Worm (Caenorhabditis elegans) whole organism, L1 larva: ENCODE results near the gene F44E5.2.

ENCODE experiments used
- C16A3.4 ChIP-seq: fragments of 150-350 bp; optimal IDR thresholded peaks from 2 replicates; lab custom pipeline; 2014; ENCODE audit warnings: missing biosample characterization, missing genetic modification characterization
- C34B4.2 ChIP-seq: sonication (generic microtip); optimal IDR thresholded peaks from 2 replicates; lab custom pipeline; 2017; ENCODE audit warnings: mild to moderate bottlenecking, missing genetic modification characterization, missing compliant biosample characterization
- aha-1 ChIP-seq: fragments of 150-350 bp; optimal IDR thresholded peaks from 2 replicates; lab custom pipeline; 2014; ENCODE audit warnings: missing biosample characterization, missing genetic modification characterization
- alr-1 ChIP-seq: fragments of 200-800 bp; sonication (Bioruptor generic); optimal IDR thresholded peaks from 2 replicates; lab custom pipeline; 2018; ENCODE audit warnings: borderline replicate concordance, mild to moderate bottlenecking, missing genetic modification characterization, missing compliant biosample characterization
- aly-2 ChIP-seq: fragments of 150-350 bp; optimal IDR thresholded peaks from 2 replicates; lab custom pipeline; 2014; ENCODE audit warnings: missing biosample characterization, missing genetic modification characterization
- ama-1 ChIP-seq: fragments of 150-350 bp; optimal IDR thresholded peaks from 2 replicates; lab custom pipeline; 2014
- blmp-1 ChIP-seq: fragments of 150-350 bp; optimal IDR thresholded peaks from 2 replicates; lab custom pipeline; 2014; ENCODE audit warnings: missing biosample characterization, missing genetic modification characterization
- ceh-63 ChIP-seq: fragments of 200-800 bp; sonication (Bioruptor generic); optimal IDR thresholded peaks from 2 replicates; lab custom pipeline; 2018; ENCODE audit warnings: mild to moderate bottlenecking, missing genetic modification characterization, missing compliant biosample characterization
- ceh-8 ChIP-seq: fragments of 200-800 bp; sonication (Bioruptor generic); optimal IDR thresholded peaks from 2 replicates; lab custom pipeline; 2018; ENCODE audit warnings: mild to moderate bottlenecking, missing genetic modification characterization, moderate library complexity, missing compliant biosample characterization
- ceh-82 ChIP-seq, 3 experiments: fragments of 150-350 bp in 1 of 3; sonication (generic microtip) in 2 of 3; optimal IDR thresholded peaks; 2 replicates each; lab custom pipeline; 2014 to 2017; ENCODE audit warnings: missing biosample characterization in 3 of 3, missing genetic modification characterization in 3 of 3
- ceh-88 ChIP-seq: fragments of 200-800 bp; sonication (Bioruptor generic); IDR thresholded peaks from 2 replicates; pipeline ENCODE4 v1.3.6; 2022; ENCODE audit warnings: missing genetic modification characterization, missing compliant biosample characterization
- ceh-90 ChIP-seq: sonication (generic microtip); optimal IDR thresholded peaks from 2 replicates; lab custom pipeline; 2016; ENCODE audit warnings: missing genetic modification characterization, missing compliant biosample characterization
- dsc-1 ChIP-seq: sonication (generic microtip); optimal IDR thresholded peaks from 2 replicates; lab custom pipeline; 2016; ENCODE audit warnings: mild to moderate bottlenecking, missing genetic modification characterization, missing compliant biosample characterization
- egl-13 ChIP-seq: sonication (generic microtip); optimal IDR thresholded peaks from 2 replicates; lab custom pipeline; 2016; ENCODE audit warnings: missing genotype, missing genetic modification reagents, missing genetic modification characterization, missing compliant biosample characterization
- egl-27 ChIP-seq, 2 experiments: fragments of 150-350 bp in 1 of 2; sonication (generic microtip); optimal IDR thresholded peaks; 3 replicates each; lab custom pipeline; 2017 to 2018; ENCODE audit warnings: missing biosample characterization in 2 of 2, missing genetic modification characterization in 2 of 2, missing genetic modification reagents in 2 of 2
- elt-2 ChIP-seq: sonication (generic microtip); optimal IDR thresholded peaks from 2 replicates; lab custom pipeline; 2016; ENCODE audit warnings: missing genetic modification characterization, mild to moderate bottlenecking, inconsistent platforms, missing compliant biosample characterization, missing genetic modification reagents
- elt-3 ChIP-seq, 6 experiments: fragments of 150-350 bp in 1 of 6; sonication (generic microtip); optimal IDR thresholded peaks; 2 replicates each; lab custom pipeline; 2017 to 2018; ENCODE audit warnings: missing biosample characterization in 6 of 6, missing genetic modification characterization in 6 of 6, inconsistent platforms in 1 of 6
- ets-5 ChIP-seq: fragments of 200-800 bp; sonication (Bioruptor generic); IDR thresholded peaks from 2 replicates; pipeline ENCODE4 v1.3.6; 2022; ENCODE audit warnings: missing genetic modification characterization, missing compliant biosample characterization
- fkh-10 ChIP-seq: sonication (generic microtip); optimal IDR thresholded peaks from 2 replicates; lab custom pipeline; 2017; ENCODE audit warnings: missing biosample characterization, missing genetic modification reagents, missing genetic modification characterization
- fkh-4 ChIP-seq: sonication (generic microtip); optimal IDR thresholded peaks from 2 replicates; lab custom pipeline; 2016; ENCODE audit warnings: missing compliant biosample characterization, missing genetic modification characterization, borderline replicate concordance
- fkh-8 ChIP-seq: sonication (generic microtip); optimal IDR thresholded peaks from 2 replicates; lab custom pipeline; 2016; ENCODE audit warnings: mild to moderate bottlenecking, missing genetic modification characterization, missing compliant biosample characterization
- fos-1 ChIP-seq: fragments of 150-350 bp; optimal IDR thresholded peaks from 2 replicates; lab custom pipeline; 2014; ENCODE audit warnings: missing biosample characterization, missing genetic modification characterization
- grh-1 ChIP-seq: fragments of 200-800 bp; sonication (Bioruptor generic); IDR thresholded peaks from 2 replicates; pipeline ENCODE4 v1.3.6; 2022; ENCODE audit warnings: missing genetic modification reagents, missing genetic modification characterization, missing compliant biosample characterization
- hlh-17 ChIP-seq: fragments of 200-800 bp; sonication (Bioruptor generic); optimal IDR thresholded peaks from 2 replicates; lab custom pipeline; 2018; ENCODE audit warnings: missing genetic modification characterization, mild to moderate bottlenecking, missing compliant biosample characterization, moderate library complexity, borderline replicate concordance
- hlh-4 ChIP-seq: sonication (generic microtip); optimal IDR thresholded peaks from 2 replicates; lab custom pipeline; 2016; ENCODE audit warnings: mild to moderate bottlenecking, missing genetic modification characterization, missing compliant biosample characterization
- isw-1 ChIP-seq: fragments of 200-800 bp; sonication (Bioruptor generic); IDR thresholded peaks from 2 replicates; pipeline ENCODE4 v1.3.6; 2022; ENCODE audit warnings: missing genetic modification characterization, missing compliant biosample characterization
- lin-14 ChIP-seq: fragments of 200-800 bp; sonication (Bioruptor generic); optimal IDR thresholded peaks from 2 replicates; lab custom pipeline; 2018; ENCODE audit warnings: mild to moderate bottlenecking, missing genetic modification characterization, moderate library complexity, missing compliant biosample characterization
- lin-39 ChIP-seq: fragments of 150-350 bp; optimal IDR thresholded peaks from 2 replicates; lab custom pipeline; 2014; ENCODE audit warnings: missing biosample characterization, missing genetic modification reagents, missing genetic modification characterization
- lir-3 ChIP-seq: sonication (generic microtip); optimal IDR thresholded peaks from 2 replicates; lab custom pipeline; 2016; ENCODE audit warnings: mild to moderate bottlenecking, missing genetic modification characterization, moderate library complexity, missing compliant biosample characterization; ENCODE audit not compliant: poor library complexity
- lsy-2 ChIP-seq, 2 experiments: fragments of 150-350 bp; optimal IDR thresholded peaks; 2 replicates each; lab custom pipeline; 2014; ENCODE audit warnings: missing biosample characterization in 2 of 2, missing genetic modification characterization in 2 of 2
- mab-9 ChIP-seq: fragments of 200-800 bp; sonication (Bioruptor generic); IDR thresholded peaks from 2 replicates; pipeline ENCODE4 v1.3.6; 2022; ENCODE audit warnings: missing genetic modification reagents, missing genetic modification characterization, missing compliant biosample characterization
- mdl-1 ChIP-seq, 2 experiments: fragments of 150-350 bp; optimal IDR thresholded peaks; 2 replicates each; lab custom pipeline; 2014 to 2017; ENCODE audit warnings: missing biosample characterization in 2 of 2, missing genetic modification characterization in 2 of 2, inconsistent platforms in 1 of 2
- mep-1 ChIP-seq: fragments of 150-350 bp; optimal IDR thresholded peaks from 2 replicates; lab custom pipeline; 2014; ENCODE audit warnings: missing biosample characterization, missing genetic modification characterization
- nhr-11 ChIP-seq: fragments of 150-350 bp; optimal IDR thresholded peaks from 2 replicates; lab custom pipeline; 2014; ENCODE audit warnings: missing biosample characterization, missing genetic modification characterization
- nhr-20 ChIP-seq: sonication (generic microtip); optimal IDR thresholded peaks from 2 replicates; lab custom pipeline; 2016; ENCODE audit warnings: mild to moderate bottlenecking, missing genetic modification characterization, missing compliant biosample characterization
- nhr-28 ChIP-seq: fragments of 150-350 bp; optimal IDR thresholded peaks from 2 replicates; lab custom pipeline; 2014; ENCODE audit warnings: missing biosample characterization, missing genetic modification characterization
- nhr-47 ChIP-seq: sonication (generic microtip); optimal IDR thresholded peaks from 2 replicates; lab custom pipeline; 2016; ENCODE audit warnings: mild to moderate bottlenecking, missing genetic modification characterization, moderate library complexity, missing compliant biosample characterization
- nhr-71 ChIP-seq: sonication (generic microtip); optimal IDR thresholded peaks from 2 replicates; lab custom pipeline; 2016; ENCODE audit warnings: mild to moderate bottlenecking, missing genetic modification characterization, moderate library complexity, missing compliant biosample characterization
- nhr-76 ChIP-seq: sonication (generic microtip); optimal IDR thresholded peaks from 2 replicates; lab custom pipeline; 2017; ENCODE audit warnings: missing biosample characterization, missing genetic modification characterization
- nhr-85 ChIP-seq: sonication (generic microtip); peaks from one replicate; lab custom pipeline; 2016; ENCODE audit warnings: missing genetic modification characterization, inconsistent platforms, missing compliant biosample characterization
- pag-3 ChIP-seq: sonication (generic microtip); optimal IDR thresholded peaks from 2 replicates; lab custom pipeline; 2017; ENCODE audit warnings: missing genetic modification characterization, mild to moderate bottlenecking, missing compliant biosample characterization, antibody characterized with exemption, borderline replicate concordance; ENCODE audit not compliant: insufficient read depth
- pqm-1 ChIP-seq: sonication (generic microtip); optimal IDR thresholded peaks from 3 replicates; lab custom pipeline; 2017; ENCODE audit warnings: missing biosample characterization, missing genetic modification characterization
- snpc-4 ChIP-seq: fragments of 150-350 bp; optimal IDR thresholded peaks from 2 replicates; lab custom pipeline; 2014; ENCODE audit warnings: missing biosample characterization, missing genetic modification characterization
- snu-23 ChIP-seq: sonication (generic microtip); optimal IDR thresholded peaks from 2 replicates; lab custom pipeline; 2016; ENCODE audit warnings: missing genetic modification characterization, missing compliant biosample characterization
- sox-4 ChIP-seq: sonication (generic microtip); optimal IDR thresholded peaks from 2 replicates; lab custom pipeline; 2016; ENCODE audit warnings: missing genetic modification characterization, missing compliant biosample characterization
- unc-130 ChIP-seq: fragments of 150-350 bp; optimal IDR thresholded peaks from 2 replicates; lab custom pipeline; 2017; ENCODE audit warnings: missing biosample characterization, missing genetic modification characterization, inconsistent platforms
- unc-62 ChIP-seq: fragments of 150-350 bp; optimal IDR thresholded peaks from 2 replicates; lab custom pipeline; 2014; ENCODE audit warnings: missing biosample characterization, missing genetic modification reagents, missing genetic modification characterization
- unc-86 ChIP-seq: sonication (generic microtip); optimal IDR thresholded peaks from 2 replicates; lab custom pipeline; 2016; ENCODE audit warnings: missing genetic modification characterization, missing compliant biosample characterization
- unc-98 ChIP-seq: fragments of 200-800 bp; sonication (Bioruptor generic); IDR thresholded peaks from 2 replicates; pipeline ENCODE4 v1.3.6; 2022; ENCODE audit warnings: missing genetic modification characterization, missing compliant biosample characterization
- vab-15 ChIP-seq: sonication (generic microtip); optimal IDR thresholded peaks from 2 replicates; lab custom pipeline; 2017; ENCODE audit warnings: missing genotype, mild to moderate bottlenecking, missing genetic modification characterization, missing compliant biosample characterization
- xbp-1 ChIP-seq: sonication (generic microtip); optimal IDR thresholded peaks from 2 replicates; lab custom pipeline; 2016; ENCODE audit warnings: missing genetic modification characterization, missing compliant biosample characterization
- zag-1 ChIP-seq: fragments of 150-350 bp; optimal IDR thresholded peaks from 2 replicates; lab custom pipeline; 2014; ENCODE audit warnings: missing biosample characterization, missing genetic modification characterization
- zip-4 ChIP-seq: fragments of 200-800 bp; sonication (Bioruptor generic); optimal IDR thresholded peaks from 2 replicates; lab custom pipeline; 2018; ENCODE audit warnings: mild to moderate bottlenecking, missing genetic modification characterization, moderate library complexity, missing compliant biosample characterization

Gene F44E5.2

ce11 chrII:11731174-11731724 is 35.3 kb upstream of the F44E5.2 start:
- TF ChIP-seq hlh-4, result no peak
- TF ChIP-seq xbp-1 (tag; lab: Kevin White, UChicago), result no peak
- no peak for TF ChIP-seq elt-3 (tag; optimal IDR thresholded peaks at IDR 0.05; lab: Kevin White, UChicago)
- peak; percentile 50 for TF ChIP-seq nhr-20 (tag; lab: Kevin White, UChicago)
- TF ChIP-seq ceh-88 (GFP tag; lab: Robert Waterston, UW), result no peak
- TF ChIP-seq ceh-90, result no peak
- TF ChIP-seq hlh-17 (GFP tag; lab: Kevin White, UChicago), result no peak
- TF ChIP-seq grh-1 (GFP tag; lab: Robert Waterston, UW), result no peak
- TF ChIP-seq dsc-1 (tag; lab: Kevin White, UChicago), result no peak
- TF ChIP-seq snpc-4, result no peak
- TF ChIP-seq snu-23 (GFP tag; lab: Kevin White, UChicago), result peak; percentile 63
- TF ChIP-seq zag-1 (tag; lab: Kevin White, UChicago), result no peak
- no peak for TF ChIP-seq unc-130 (tag; lab: Kevin White, UChicago)
- TF ChIP-seq elt-2 (tag; lab: Kevin White, UChicago), result peak; percentile 56
- no peak for TF ChIP-seq ceh-82 (tag; optimal IDR thresholded peaks at IDR 0.05; lab: Kevin White, UChicago)
- TF ChIP-seq nhr-71 (tag; lab: Kevin White, UChicago), result peak; percentile 58
- TF ChIP-seq fos-1 (tag; lab: Kevin White, UChicago), result no peak
- no peak for TF ChIP-seq mdl-1 (tag; optimal IDR thresholded peaks at IDR 0.05; lab: Kevin White, UChicago)
- no peak for TF ChIP-seq egl-13
- TF ChIP-seq isw-1 (GFP tag; lab: Robert Waterston, UW), result no peak
- TF ChIP-seq nhr-76 (tag; lab: Kevin White, UChicago), result no peak
- no peak for TF ChIP-seq alr-1 (tag; lab: Kevin White, UChicago)
- TF ChIP-seq blmp-1, result no peak
- TF ChIP-seq C34B4.2 (tag; lab: Kevin White, UChicago), result no peak
- peak; percentile 65 for TF ChIP-seq aly-2 (tag; lab: Kevin White, UChicago)
- TF ChIP-seq nhr-11, result no peak
- no peak for TF ChIP-seq aha-1
- no peak for TF ChIP-seq pag-3 (tag; lab: Kevin White, UChicago)
- TF ChIP-seq ets-5, result no peak
- TF ChIP-seq lin-39 (tag; lab: Kevin White, UChicago), result no peak
- no peak for TF ChIP-seq C16A3.4 (tag; lab: Kevin White, UChicago)
- TF ChIP-seq zip-4, result no peak
- peak; percentile 47 for TF ChIP-seq nhr-85 (tag; lab: Kevin White, UChicago)
- no peak for TF ChIP-seq unc-98 (GFP tag; lab: Robert Waterston, UW)
- TF ChIP-seq unc-86 (tag; lab: Kevin White, UChicago), result no peak
- no peak for TF ChIP-seq vab-15 (tag; lab: Kevin White, UChicago)
- no peak for TF ChIP-seq mab-9 (GFP tag; lab: Robert Waterston, UW)
- no peak for TF ChIP-seq mep-1
- TF ChIP-seq sox-4, result no peak
- TF ChIP-seq fkh-8 (tag; lab: Kevin White, UChicago), result no peak
- TF ChIP-seq ceh-63, result no peak
- TF ChIP-seq unc-62 (GFP tag; lab: Kevin White, UChicago), result no peak
- TF ChIP-seq lsy-2 (tag; optimal IDR thresholded peaks at IDR 0.05; lab: Kevin White, UChicago), result no peak
- TF ChIP-seq lin-14 (GFP tag; lab: Kevin White, UChicago), result no peak
- peak; percentile 26 for TF ChIP-seq nhr-47 (tag; lab: Kevin White, UChicago)
- TF ChIP-seq lir-3 (tag; lab: Kevin White, UChicago), result no peak
- TF ChIP-seq fkh-4 (tag; lab: Kevin White, UChicago), result no peak
- TF ChIP-seq ama-1 (lab: Kevin White, UChicago), result peak; percentile 62
- no peak for TF ChIP-seq pqm-1 (tag; lab: Kevin White, UChicago)
- TF ChIP-seq egl-27 (tag; optimal IDR thresholded peaks at IDR 0.05; lab: Kevin White, UChicago), result no peak
- TF ChIP-seq ceh-8 (GFP tag; lab: Kevin White, UChicago), result no peak
- TF ChIP-seq nhr-28 (tag; lab: Kevin White, UChicago), result no peak
- no peak for TF ChIP-seq fkh-10
